Worm (Caenorhabditis elegans): ENCODE results near the gene F17C11.22.

Gene F17C11.22

ce11 chrV:10961448-10961870 is 8.5 kb downstream of the F17C11.22 start (continued):
- TF ChIP-seq daf-8 (GFP tag; IDR thresholded peaks at IDR 0.05) (no peak), Y105C5A.15 (GFP tag; IDR thresholded peaks at IDR 0.05) (no peak), duxl-1 (tag; optimal IDR thresholded peaks at IDR 0.05; ENCODE audit: poor library complexity) (no peak), F44E2.7 (GFP tag; IDR thresholded peaks at IDR 0.05) (no peak), tag-97 (GFP tag; IDR thresholded peaks at IDR 0.05) (no peak), zip-2 (tag; optimal IDR thresholded peaks at IDR 0.05) (no peak), T26A8.4 (GFP tag; IDR thresholded peaks at IDR 0.05) (no peak), sdz-12 (GFP tag; optimal IDR thresholded peaks at IDR 0.05) (no peak), ztf-7 (tag; optimal IDR thresholded peaks at IDR 0.05) (no peak), arid-1 (GFP tag; conservative IDR thresholded peaks at IDR 0.05) (0 out of 2 replicates have a peak, but pooled peaks have one; percentile 19), skn-1 (tag; optimal IDR thresholded peaks at IDR 0.05) (no peak), aha-1 (tag) (no peak), php-3 (GFP tag; IDR thresholded peaks at IDR 0.05) (no peak), hlh-11 (tag; optimal IDR thresholded peaks at IDR 0.05) (peak; percentile 84), R02D3.7 (tag; optimal IDR thresholded peaks at IDR 0.05) (no peak), gei-8 (GFP tag; optimal IDR thresholded peaks at IDR 0.05) (no peak), nhr-237 (tag; optimal IDR thresholded peaks at IDR 0.05) (no peak), F37D6.2 (tag; optimal IDR thresholded peaks at IDR 0.05) (peak; percentile 60), pqm-1 (tag; optimal IDR thresholded peaks at IDR 0.05) (no peak), nhr-28 (tag; optimal IDR thresholded peaks at IDR 0.05) (peak; percentile 28), daf-12 (tag; optimal IDR thresholded peaks at IDR 0.05) (no peak), nhr-48 (tag; optimal IDR thresholded peaks at IDR 0.05) (peak; percentile 40), unc-39 (tag; optimal IDR thresholded peaks at IDR 0.05) (no peak), nhr-11 (tag; optimal IDR thresholded peaks at IDR 0.05) (peak; percentile 86), vab-7 (GFP tag; IDR thresholded peaks at IDR 0.05) (no peak), ceh-44 (GFP tag; IDR thresholded peaks at IDR 0.05) (no peak), nhr-41 (GFP tag; IDR thresholded peaks at IDR 0.05) (0 out of 2 replicates have a peak, but pooled peaks have one; percentile 32), lin-15B (tag; optimal IDR thresholded peaks at IDR 0.05) (no peak), snpc-4 (tag; optimal IDR thresholded peaks at IDR 0.05) (no peak), tra-1 (GFP tag; IDR thresholded peaks at IDR 0.05) (no peak; the same call in none of the 2 replicates), daf-19 (GFP tag; conservative IDR thresholded peaks at IDR 0.05) (0 out of 2 replicates have a peak, but pooled peaks have one; percentile 38)

DNA sequence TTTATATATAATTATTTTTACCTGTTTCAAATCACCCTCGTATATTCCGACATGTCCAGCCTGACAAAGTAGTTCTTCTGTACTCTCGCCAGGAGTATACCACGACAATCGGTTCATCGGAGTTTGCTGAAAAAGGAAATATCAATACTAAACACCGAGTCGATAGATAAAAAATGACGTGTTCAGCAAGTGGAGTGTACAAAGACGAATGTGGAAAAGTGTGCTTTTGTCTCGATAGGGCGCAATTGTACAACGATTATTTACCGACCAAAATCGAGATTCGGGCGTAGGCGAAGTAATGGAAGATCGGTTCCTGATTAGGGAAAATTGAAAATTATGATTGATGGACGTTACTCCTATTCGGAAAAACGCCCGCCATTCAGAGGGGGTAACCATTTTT is 9.4 kb downstream of the F17C11.22 start, which contains the start of gene vps-36:
Gene vps-36, minus strand, starts transcription at position 126 of the 400 bp plus-strand sequence.
- TF ChIP-seq ceh-32 (tag; optimal IDR thresholded peaks at IDR 0.05; ENCODE audit: poor library complexity), result no peak
- TF ChIP-seq zag-1 (tag; optimal IDR thresholded peaks at IDR 0.05), result no peak
- no peak for TF ChIP-seq F49E8.2 (tag; optimal IDR thresholded peaks at IDR 0.05; ENCODE audit: borderline replicate concordance)
- TF ChIP-seq daf-16 (GFP tag; optimal IDR thresholded peaks at IDR 0.05), result no peak
- TF ChIP-seq daf-16 (tag; optimal IDR thresholded peaks at IDR 0.05), result peak; percentile 64
- peak; percentile 77 for TF ChIP-seq dmd-6 (GFP tag; IDR thresholded peaks at IDR 0.05)
- TF ChIP-seq madf-9 (GFP tag; conservative IDR thresholded peaks at IDR 0.05), result no peak
- TF ChIP-seq hlh-11 (tag; optimal IDR thresholded peaks at IDR 0.05), result peak; percentile 59
- peak; percentile 96 for TF ChIP-seq nhr-28 (tag; optimal IDR thresholded peaks at IDR 0.05)
- no peak for TF ChIP-seq pha-4 (GFP tag; IDR thresholded peaks at IDR 0.05)
- TF ChIP-seq pha-4 (tag; optimal IDR thresholded peaks at IDR 0.05), result peak; percentile 27
- peak; percentile 57 for TF ChIP-seq pqm-1 (tag; optimal IDR thresholded peaks at IDR 0.05)
- TF ChIP-seq lin-13 (GFP tag; optimal IDR thresholded peaks at IDR 0.05), result peak; percentile 39
- TF ChIP-seq mep-1 (tag; optimal IDR thresholded peaks at IDR 0.05), result peak; percentile 31
- TF ChIP-seq lin-38 (GFP tag; IDR thresholded peaks at IDR 0.05), result peak; percentile 37
- TF ChIP-seq T20F7.1 (GFP tag; optimal IDR thresholded peaks at IDR 0.05), result peak; percentile 36
- TF ChIP-seq mxl-3 (GFP tag; optimal IDR thresholded peaks at IDR 0.05), result peak; percentile 9
- TF ChIP-seq dve-1 (tag; optimal IDR thresholded peaks at IDR 0.05; ENCODE audit: insufficient read depth), result peak; percentile 29
- TF ChIP-seq tra-1 (GFP tag; IDR thresholded peaks at IDR 0.05), result no peak
- TF ChIP-seq rbr-2 (tag; optimal IDR thresholded peaks at IDR 0.05), result no peak
- no peak for TF ChIP-seq snpc-1.2 (GFP tag; IDR thresholded peaks at IDR 0.05)
- peak; percentile 55 for TF ChIP-seq mes-2 (tag; optimal IDR thresholded peaks at IDR 0.05; ENCODE audit: poor library complexity, severe bottlenecking)
- peak; percentile 14 for TF ChIP-seq nhr-77 (tag; optimal IDR thresholded peaks at IDR 0.05)

Measured in whole organism, L4 larva.